Worm (Caenorhabditis elegans): Measurements from ENCODE around the gene C07D8.5.

C07D8.5 gene

ce11 chrX:7390270-7390669 is 46.4 kb downstream of the C07D8.5 start, which contains the start of gene C10A4.6:
TSS of gene C10A4.6 (plus strand) at chrX:7390570.
- TF ChIP-seq hmbx-1 (tag; optimal IDR thresholded peaks at IDR 0.05) (no peak), pes-1 (GFP tag; IDR thresholded peaks at IDR 0.05) (no peak), tra-4 (tag; optimal IDR thresholded peaks at IDR 0.05) (no peak), hmg-4 (GFP tag; optimal IDR thresholded peaks at IDR 0.05) (no peak), aly-1 (tag; optimal IDR thresholded peaks at IDR 0.05) (no peak), scrt-1 (GFP tag; IDR thresholded peaks at IDR 0.05) (no peak), F13C5.2 (tag; optimal IDR thresholded peaks at IDR 0.05) (no peak)

ce11 chrX:7393167-7393566 is 49.3 kb downstream of the C07D8.5 start, which contains the start of gene gad-2:
TSS of gene gad-2 (plus strand) at chrX:7393467.
- TF ChIP-seq hmg-4 (GFP tag; optimal IDR thresholded peaks at IDR 0.05): no peak
- no peak for TF ChIP-seq aly-1 (tag; optimal IDR thresholded peaks at IDR 0.05)
- no peak for TF ChIP-seq hmbx-1 (tag; optimal IDR thresholded peaks at IDR 0.05)
- no peak for TF ChIP-seq pes-1 (GFP tag; IDR thresholded peaks at IDR 0.05)
- TF ChIP-seq ceh-13 (GFP tag; optimal IDR thresholded peaks at IDR 0.05): no peak
- TF ChIP-seq flt-1 (GFP tag; IDR thresholded peaks at IDR 0.05): no peak
- no peak for TF ChIP-seq F13C5.2 (tag; optimal IDR thresholded peaks at IDR 0.05)
- TF ChIP-seq tbx-11 (GFP tag; IDR thresholded peaks at IDR 0.05): no peak
- TF ChIP-seq tbx-37 (GFP tag; conservative IDR thresholded peaks at IDR 0.05): no peak
- no peak for TF ChIP-seq ets-7 (tag; optimal IDR thresholded peaks at IDR 0.05)
- TF ChIP-seq tra-4 (tag; optimal IDR thresholded peaks at IDR 0.05): no peak
- no peak for TF ChIP-seq scrt-1 (GFP tag; IDR thresholded peaks at IDR 0.05)
- no peak for TF ChIP-seq ceh-36 (tag; optimal IDR thresholded peaks at IDR 0.05)
- TF ChIP-seq hnd-1 (tag; optimal IDR thresholded peaks at IDR 0.05): no peak
- no peak for TF ChIP-seq sea-1 (GFP tag; conservative IDR thresholded peaks at IDR 0.05)
- TF ChIP-seq ama-1 (optimal IDR thresholded peaks at IDR 0.05): no peak
- TF ChIP-seq B0310.2 (tag; optimal IDR thresholded peaks at IDR 0.05): no peak

Data from whole organism, early embryonic.